Fruit fly (Drosophila melanogaster): ENCODE data around the gene CG43169.

The CG43169 gene

dm6 chr3L:8852907-8853306, 35.5 kb downstream of the CG43169 start (continued):
- TF ChIP-seq Nf-YA (GFP tag; IDR thresholded peaks at IDR 0.05) (no peak), Dip3 (GFP tag; optimal IDR thresholded peaks at IDR 0.05) (no peak), CG2116 (GFP tag; optimal IDR thresholded peaks at IDR 0.05) (no peak), CG10431 (GFP tag; optimal IDR thresholded peaks at IDR 0.05) (no peak), sqz (GFP tag; optimal IDR thresholded peaks at IDR 0.05) (peak; percentile 35), CG12219 (GFP tag; optimal IDR thresholded peaks at IDR 0.05) (no peak), tgo (GFP tag; IDR thresholded peaks at IDR 0.05) (peak; percentile 43; the same call in 2 of the 3 replicates), CG17328 (GFP tag; IDR thresholded peaks at IDR 0.05) (0 out of 2 replicates have a peak, but pooled peaks have one; percentile 15), Kr (GFP tag; optimal IDR thresholded peaks at IDR 0.05) (no peak), tx (GFP tag; optimal IDR thresholded peaks at IDR 0.05) (no peak), HHEX (GFP tag; optimal IDR thresholded peaks at IDR 0.05) (no peak), hbn (GFP tag; IDR thresholded peaks at IDR 0.05; ENCODE audit: partially characterized antibody) (no peak), kah (GFP tag; optimal IDR thresholded peaks at IDR 0.05) (no peak), Spps (tag; optimal IDR thresholded peaks at IDR 0.05) (no peak), nom (GFP tag; optimal IDR thresholded peaks at IDR 0.05) (no peak), CG3065 (GFP tag; optimal IDR thresholded peaks at IDR 0.05) (no peak), CG11456 (GFP tag; IDR thresholded peaks at IDR 0.05) (peak; percentile 75; the same call in 2 of the 3 replicates), CG9932 (GFP tag; IDR thresholded peaks at IDR 0.05) (peak; percentile 49), twi (tag; optimal IDR thresholded peaks at IDR 0.05) (no peak), CG18262 (tag; optimal IDR thresholded peaks at IDR 0.05) (no peak), CG15514 (GFP tag; optimal IDR thresholded peaks at IDR 0.05) (no peak), CG8924 (tag; optimal IDR thresholded peaks at IDR 0.05) (no peak), CG31388 (GFP tag; optimal IDR thresholded peaks at IDR 0.05) (no peak), CG10462 (GFP tag; optimal IDR thresholded peaks at IDR 0.05) (no peak), pnt (GFP tag; optimal IDR thresholded peaks at IDR 0.05) (peak; percentile 60), mam (GFP tag; optimal IDR thresholded peaks at IDR 0.05) (peak; percentile 38), CG7963 (GFP tag; IDR thresholded peaks at IDR 0.05; ENCODE audit: partially characterized antibody) (no peak), Dref (GFP tag; IDR thresholded peaks at IDR 0.05) (no peak; the same call in 1 of the 2 replicates), sug (tag; optimal IDR thresholded peaks at IDR 0.05) (peak; percentile 25), yki (optimal IDR thresholded peaks at IDR 0.05) (no peak), crol (GFP tag; IDR thresholded peaks at IDR 0.05) (peak; percentile 30; the same call in 1 of the 2 replicates), CG9609 (GFP tag; optimal IDR thresholded peaks at IDR 0.05) (no peak), ewg (GFP tag; optimal IDR thresholded peaks at IDR 0.05) (peak; percentile 4), prd (optimal IDR thresholded peaks at IDR 0.05) (no peak), prd (GFP tag; IDR thresholded peaks at IDR 0.05) (peak; percentile 64), CG10959 (GFP tag; IDR thresholded peaks at IDR 0.05) (peak; percentile 56; the same call in 1 of the 2 replicates), ap (GFP tag; IDR thresholded peaks at IDR 0.05) (no peak), NFAT (GFP tag; IDR thresholded peaks at IDR 0.05) (0 out of 2 replicates have a peak, but pooled peaks have one; percentile 17), CkIIα-i1 (GFP tag; IDR thresholded peaks at IDR 0.05) (no peak), CG32532 (GFP tag; IDR thresholded peaks at IDR 0.05) (peak; percentile 63), scrt (GFP tag; optimal IDR thresholded peaks at IDR 0.05) (no peak), ab (GFP tag; optimal IDR thresholded peaks at IDR 0.05) (no peak), Vsx1 (GFP tag; optimal IDR thresholded peaks at IDR 0.05) (no peak), Xrp1 (GFP tag; IDR thresholded peaks at IDR 0.05) (peak; percentile 65), CG9215 (GFP tag; IDR thresholded peaks at IDR 0.05) (peak; percentile 35; the same call in 1 of the 2 replicates), CG31224 (GFP tag; IDR thresholded peaks at IDR 0.05) (peak; percentile 46; the same call in 1 of the 2 replicates), C15 (GFP tag; IDR thresholded peaks at IDR 0.05) (no peak), CG11093 (GFP tag; IDR thresholded peaks at IDR 0.05) (0 out of 3 replicates have a peak, but pooled peaks have one; percentile 17), CG13775 (GFP tag; optimal IDR thresholded peaks at IDR 0.05) (no peak), Awh (GFP tag; IDR thresholded peaks at IDR 0.05) (peak; percentile 17; the same call in 1 of the 2 replicates), schlank (tag; optimal IDR thresholded peaks at IDR 0.05) (no peak), zen (tag; optimal IDR thresholded peaks at IDR 0.05) (no peak)

Measured in whole organism, embryonic.